Worm (Caenorhabditis elegans) whole organism, midembryonic: ENCODE data around the gene F53C3.11.

Experiments used
- T22C8.4 ChIP-seq: fragments of 200-800 bp; sonication (Bioruptor generic); IDR thresholded peaks from 2 replicates; pipeline ENCODE4 v1.3.6; 2022; ENCODE audit warnings: missing genetic modification characterization, missing compliant biosample characterization
- cog-1 ChIP-seq: sonication (generic microtip); optimal IDR thresholded peaks from 2 replicates; lab custom pipeline; 2016; ENCODE audit warnings: missing genetic modification characterization, missing compliant biosample characterization
- flt-1 ChIP-seq: fragments of 200-800 bp; sonication (Bioruptor generic); IDR thresholded peaks from 2 replicates; pipeline ENCODE4 v1.3.6; 2022; ENCODE audit warnings: missing genetic modification characterization, missing compliant biosample characterization
- klf-2 ChIP-seq: fragments of 200-800 bp; sonication (Bioruptor generic); conservative IDR thresholded peaks from 2 replicates; pipeline ENCODE4 v1.3.6; 2022; ENCODE audit warnings: missing genetic modification reagents, missing genetic modification characterization, missing compliant biosample characterization
- med-1 ChIP-seq: sonication (generic microtip); optimal IDR thresholded peaks from 2 replicates; lab custom pipeline; 2017; ENCODE audit warnings: missing genetic modification characterization, mild to moderate bottlenecking, missing compliant biosample characterization, antibody characterized with exemption, missing genetic modification reagents; ENCODE audit not compliant: insufficient read depth
- ref-1 ChIP-seq: fragments of 200-800 bp; sonication (Bioruptor generic); conservative IDR thresholded peaks from 2 replicates; pipeline ENCODE4 v1.3.6; 2022; ENCODE audit warnings: missing genetic modification reagents, missing genetic modification characterization, missing compliant biosample characterization
- ztf-23 ChIP-seq: fragments of 200-800 bp; sonication (Bioruptor generic); IDR thresholded peaks from 2 replicates; pipeline ENCODE4 v1.3.6; 2022; ENCODE audit warnings: missing genetic modification reagents, missing genetic modification characterization, missing compliant biosample characterization
- ztf-29 ChIP-seq: fragments of 200-800 bp; sonication (Bioruptor generic); IDR thresholded peaks from 2 replicates; pipeline ENCODE4 v1.3.6; 2022; ENCODE audit warnings: missing genetic modification reagents, missing genetic modification characterization, missing compliant biosample characterization

ce11 chrII:3909301-3909700 is 2.8 kb upstream of the F53C3.11 start:
- TF ChIP-seq ref-1 (GFP tag; lab: Robert Waterston, UW) (no peak), cog-1 (tag; lab: Kevin White, UChicago) (no peak), T22C8.4 (GFP tag; lab: Robert Waterston, UW) (no peak), ztf-29 (GFP tag; lab: Robert Waterston, UW) (no peak), ztf-23 (no peak), flt-1 (GFP tag; lab: Robert Waterston, UW) (no peak), med-1 (no peak), klf-2 (GFP tag; lab: Robert Waterston, UW) (no peak)
